Worm (Caenorhabditis elegans): Measurements from ENCODE around the gene str-93.

ce11 chrV:17683763-17684162 lies 10.5 kb upstream of the str-93 start, which contains the start of gene F59A1.15:
- TF ChIP-seq flt-1 (GFP tag; IDR thresholded peaks at IDR 0.05): no peak
- TF ChIP-seq ref-1 (GFP tag; conservative IDR thresholded peaks at IDR 0.05): no peak
- no peak for TF ChIP-seq ztf-23 (GFP tag; IDR thresholded peaks at IDR 0.05)
- TF ChIP-seq med-1 (GFP tag; optimal IDR thresholded peaks at IDR 0.05; ENCODE audit: insufficient read depth): no peak
- TF ChIP-seq T22C8.4 (GFP tag; IDR thresholded peaks at IDR 0.05): no peak

Measured in whole organism, midembryonic.